Worm (Caenorhabditis elegans) whole organism, late embryonic: ENCODE measurements around the gene B0524.6.

Experiments
- ceh-45 ChIP-seq: fragments of 200-800 bp; sonication (Bioruptor generic); IDR thresholded peaks from 2 replicates; pipeline ENCODE4 v1.3.6; 2022; ENCODE audit warnings: missing genetic modification reagents, missing genetic modification characterization, missing compliant biosample characterization
- che-1 ChIP-seq: sonication (generic microtip); optimal IDR thresholded peaks from 2 replicates; lab custom pipeline; 2016; ENCODE audit warnings: mild to moderate bottlenecking, missing genetic modification characterization, missing compliant biosample characterization
- ets-4 ChIP-seq: sonication (generic microtip); optimal IDR thresholded peaks from 2 replicates; lab custom pipeline; 2016; ENCODE audit warnings: missing genetic modification characterization, missing compliant biosample characterization
- fax-1 ChIP-seq: sonication (generic microtip); optimal IDR thresholded peaks from 2 replicates; lab custom pipeline; 2016; ENCODE audit warnings: missing genotype, missing genetic modification characterization, missing compliant biosample characterization
- madf-2 ChIP-seq: sonication (generic microtip); optimal IDR thresholded peaks from 2 replicates; lab custom pipeline; 2017; ENCODE audit warnings: missing genetic modification characterization, missing compliant biosample characterization
- nhr-11 ChIP-seq: fragments of 150-350 bp; optimal IDR thresholded peaks from 2 replicates; lab custom pipeline; 2014; ENCODE audit warnings: missing biosample characterization, missing genetic modification characterization
- pqm-1 ChIP-seq: sonication (generic microtip); optimal IDR thresholded peaks from 2 replicates; lab custom pipeline; 2016; ENCODE audit warnings: missing genetic modification characterization, missing compliant biosample characterization

ce11 chrIII:1882678-1883077, 22.8 kb downstream of the B0524.6 start:
- TF ChIP-seq che-1 (tag; lab: Kevin White, UChicago) (no peak), pqm-1 (no peak), fax-1 (tag; lab: Kevin White, UChicago) (no peak), nhr-11 (tag; lab: Kevin White, UChicago) (no peak), ets-4 (tag; lab: Kevin White, UChicago) (no peak), madf-2 (tag; lab: Kevin White, UChicago) (no peak), ceh-45 (GFP tag; lab: Robert Waterston, UW) (no peak)
